Fruit fly (Drosophila melanogaster) whole organism, embryonic: ENCODE data around the gene siz.
A peak's percentile ranks its signal among the peaks of the same experiment; 100 is the strongest.

Source experiments
- Atf6 ChIP-seq: fragments of 200-800 bp; sonication (Bioruptor generic); IDR thresholded peaks from 2 replicates; pipeline ENCODE4 v1.3.6; 2022; ENCODE audit warnings: missing biosample characterization, missing genetic modification characterization
- Blimp-1 ChIP-seq: fragments of 200-800 bp; sonication (Bioruptor generic); optimal IDR thresholded peaks from 3 replicates; lab custom pipeline; 2018; ENCODE audit warnings: missing biosample characterization, missing genetic modification characterization, mild to moderate bottlenecking, moderate library complexity, missing genetic modification reagents
- Bteb2 ChIP-seq: fragments of 200-800 bp; sonication (Bioruptor generic); optimal IDR thresholded peaks from 2 replicates; lab custom pipeline; 2016; ENCODE audit warnings: missing biosample characterization, missing genetic modification characterization
- CG10209 ChIP-seq: fragments of 200-800 bp; sonication (Bioruptor generic); optimal IDR thresholded peaks from 3 replicates; lab custom pipeline; 2017; ENCODE audit warnings: missing biosample characterization, mild to moderate bottlenecking, missing genetic modification characterization, missing genetic modification reagents
- CG11723 ChIP-seq: fragments of 200-800 bp; sonication (Bioruptor generic); optimal IDR thresholded peaks from 2 replicates; lab custom pipeline; 2017; ENCODE audit warnings: missing biosample characterization, mild to moderate bottlenecking, missing genetic modification characterization
- CG12299 ChIP-seq: fragments of 200-800 bp; sonication (Bioruptor generic); optimal IDR thresholded peaks from 2 replicates; lab custom pipeline; 2018; ENCODE audit warnings: missing biosample characterization, mild to moderate bottlenecking, missing genetic modification characterization
- CG12391 ChIP-seq: fragments of 200-800 bp; sonication (Bioruptor generic); optimal IDR thresholded peaks from 3 replicates; lab custom pipeline; 2018; ENCODE audit warnings: missing biosample characterization, mild to moderate bottlenecking, missing genetic modification characterization, moderate library complexity
- CG12942 ChIP-seq: fragments of 200-800 bp; sonication (Bioruptor generic); optimal IDR thresholded peaks from 3 replicates; lab custom pipeline; 2016; ENCODE audit warnings: missing biosample characterization, missing genetic modification characterization
- CG13287 ChIP-seq: fragments of 200-800 bp; sonication (Bioruptor generic); IDR thresholded peaks from 2 replicates; pipeline ENCODE4 v1.3.6; 2022; ENCODE audit warnings: missing biosample characterization, missing genetic modification characterization; ENCODE audit not compliant: partially characterized antibody
- CG14860 ChIP-seq: fragments of 200-800 bp; sonication (Bioruptor generic); IDR thresholded peaks from 3 replicates; pipeline ENCODE4 v1.3.6; 2022; ENCODE audit warnings: missing biosample characterization, missing genetic modification characterization; ENCODE audit not compliant: partially characterized antibody
- CG17186 ChIP-seq: fragments of 200-800 bp; sonication (Bioruptor generic); optimal IDR thresholded peaks from 3 replicates; lab custom pipeline; 2017; ENCODE audit warnings: missing biosample characterization, missing genetic modification reagents, missing genetic modification characterization
- CG17385 ChIP-seq: fragments of 200-800 bp; sonication (Bioruptor generic); optimal IDR thresholded peaks from 3 replicates; lab custom pipeline; 2018; ENCODE audit warnings: missing biosample characterization, mild to moderate bottlenecking, missing genetic modification characterization
- CG17568 ChIP-seq: fragments of 200-800 bp; sonication (Bioruptor generic); optimal IDR thresholded peaks from 2 replicates; lab custom pipeline; 2018; ENCODE audit warnings: missing biosample characterization, mild to moderate bottlenecking, missing genetic modification characterization, moderate library complexity
- CG17912 ChIP-seq: fragments of 200-800 bp; sonication (Bioruptor generic); optimal IDR thresholded peaks from 2 replicates; lab custom pipeline; 2018; ENCODE audit warnings: missing biosample characterization, mild to moderate bottlenecking, missing genetic modification characterization
- CG2120 ChIP-seq: fragments of 200-800 bp; sonication (Bioruptor generic); optimal IDR thresholded peaks from 3 replicates; lab custom pipeline; 2016; ENCODE audit warnings: missing biosample characterization, missing genetic modification characterization
- CG2678 ChIP-seq: fragments of 200-800 bp; sonication (Bioruptor generic); optimal IDR thresholded peaks from 3 replicates; lab custom pipeline; 2019; ENCODE audit warnings: missing biosample characterization, mild to moderate bottlenecking, missing genetic modification characterization, moderate library complexity
- CG30020 ChIP-seq: fragments of 200-800 bp; optimal IDR thresholded peaks from 2 replicates; lab custom pipeline; 2019; ENCODE audit warnings: missing biosample characterization, mild to moderate bottlenecking, missing genetic modification characterization, moderate library complexity
- CG4360 ChIP-seq: fragments of 200-800 bp; sonication (Bioruptor generic); IDR thresholded peaks from 2 replicates; pipeline ENCODE4 v1.3.6; 2022; ENCODE audit warnings: missing biosample characterization, missing genetic modification characterization
- CG4424 ChIP-seq: fragments of 200-800 bp; sonication (Bioruptor generic); optimal IDR thresholded peaks from 3 replicates; lab custom pipeline; 2016; ENCODE audit warnings: missing biosample characterization, missing genetic modification characterization
- CG5953 ChIP-seq: fragments of 200-800 bp; sonication (Bioruptor generic); IDR thresholded peaks from 2 replicates; pipeline ENCODE4 v1.3.6; 2022; ENCODE audit warnings: missing biosample characterization, missing genetic modification characterization
- CG6813 ChIP-seq: fragments of 200-800 bp; sonication (Bioruptor generic); optimal IDR thresholded peaks from 2 replicates; lab custom pipeline; 2017; ENCODE audit warnings: missing biosample characterization, missing genetic modification characterization, mild to moderate bottlenecking, moderate library complexity, missing genetic modification reagents
- CG8089 ChIP-seq: fragments of 200-800 bp; sonication (Bioruptor generic); optimal IDR thresholded peaks from 3 replicates; lab custom pipeline; 2016; ENCODE audit warnings: missing biosample characterization, missing genetic modification characterization
- Doc2 ChIP-seq: fragments of 200-800 bp; sonication (Bioruptor generic); IDR thresholded peaks from 2 replicates; pipeline ENCODE4 v1.3.6; 2022; ENCODE audit warnings: missing biosample characterization, missing genetic modification characterization
- ERR ChIP-seq: fragments of 200-800 bp; sonication (Bioruptor generic); optimal IDR thresholded peaks from 2 replicates; lab custom pipeline; 2016; ENCODE audit warnings: missing biosample characterization, missing genetic modification characterization
- Ets97D ChIP-seq: fragments of 200-800 bp; sonication (Bioruptor generic); optimal IDR thresholded peaks from 3 replicates; lab custom pipeline; 2016; ENCODE audit warnings: missing biosample characterization, missing genetic modification characterization
- Gug ChIP-seq: fragments of 200-800 bp; sonication (Bioruptor generic); IDR thresholded peaks from 4 replicates; pipeline ENCODE4 v1.3.6; 2022; ENCODE audit warnings: missing biosample characterization, missing genetic modification characterization
- Mad ChIP-seq: fragments of 200-800 bp; sonication (Bioruptor generic); optimal IDR thresholded peaks from 2 replicates; lab custom pipeline; 2016; ENCODE audit warnings: missing biosample characterization, missing genetic modification characterization
- Med ChIP-seq: fragments of 200-800 bp; sonication (Bioruptor generic); peaks from one replicate; lab custom pipeline; 2016; ENCODE audit warnings: missing biosample characterization, missing genetic modification characterization, mild to moderate bottlenecking, inconsistent platforms, moderate library complexity
- Nf-YB ChIP-seq: fragments of 200-800 bp; sonication (Bioruptor generic); optimal IDR thresholded peaks from 3 replicates; lab custom pipeline; 2019; ENCODE audit warnings: missing biosample characterization, mild to moderate bottlenecking, missing genetic modification characterization, moderate library complexity
- Nf-YC ChIP-seq: fragments of 200-800 bp; optimal IDR thresholded peaks from 3 replicates; lab custom pipeline; 2019; ENCODE audit warnings: missing biosample characterization, mild to moderate bottlenecking, missing genetic modification characterization, moderate library complexity
- PHDP ChIP-seq: fragments of 200-800 bp; sonication (Bioruptor generic); optimal IDR thresholded peaks from 3 replicates; lab custom pipeline; 2018; ENCODE audit warnings: missing biosample characterization, mild to moderate bottlenecking, missing genetic modification characterization, moderate library complexity
- Six4 ChIP-seq: fragments of 200-800 bp; sonication (Bioruptor generic); optimal IDR thresholded peaks from 2 replicates; lab custom pipeline; 2016; ENCODE audit warnings: missing biosample characterization, missing genetic modification characterization
- Tbp ChIP-seq: fragments of >200 bp; optimal IDR thresholded peaks from 2 replicates; lab custom pipeline; 2018; ENCODE audit warnings: missing biosample characterization, missing genetic modification characterization
- bigmax ChIP-seq: fragments of 200-800 bp; sonication (Bioruptor generic); optimal IDR thresholded peaks from 2 replicates; lab custom pipeline; 2018; ENCODE audit warnings: missing biosample characterization, mild to moderate bottlenecking, missing genetic modification characterization
- bowl ChIP-seq: fragments of 200-800 bp; sonication (Bioruptor generic); IDR thresholded peaks from 2 replicates; pipeline ENCODE4 v1.3.6; 2022; ENCODE audit warnings: missing biosample characterization, missing genetic modification characterization
- cas ChIP-seq: fragments of 200-800 bp; sonication (Bioruptor generic); IDR thresholded peaks from 2 replicates; pipeline ENCODE4 v1.3.6; 2022; ENCODE audit warnings: missing biosample characterization, missing genetic modification characterization
- crc ChIP-seq: fragments of 200-800 bp; sonication (Bioruptor generic); optimal IDR thresholded peaks from 2 replicates; lab custom pipeline; 2016; ENCODE audit warnings: missing biosample characterization, missing genetic modification characterization
- dati ChIP-seq: fragments of 200-800 bp; sonication (Bioruptor generic); IDR thresholded peaks from 2 replicates; pipeline ENCODE4 v1.3.6; 2022; ENCODE audit warnings: missing biosample characterization, missing genetic modification characterization
- exex ChIP-seq: fragments of 200-800 bp; sonication (Bioruptor generic); optimal IDR thresholded peaks from 4 replicates; lab custom pipeline; 2018; ENCODE audit warnings: missing biosample characterization, mild to moderate bottlenecking, missing genetic modification characterization, moderate library complexity
- fd3F ChIP-seq: fragments of 200-800 bp; sonication (Bioruptor generic); optimal IDR thresholded peaks from 2 replicates; lab custom pipeline; 2018; ENCODE audit warnings: missing biosample characterization, mild to moderate bottlenecking, missing genetic modification characterization, moderate library complexity
- gsb-n ChIP-seq: fragments of 200-800 bp; sonication (Bioruptor generic); optimal IDR thresholded peaks from 3 replicates; lab custom pipeline; 2018; ENCODE audit warnings: missing biosample characterization, mild to moderate bottlenecking, missing genetic modification characterization
- hb ChIP-seq: fragments of 200-800 bp; sonication (Bioruptor generic); IDR thresholded peaks from 3 replicates; pipeline ENCODE4 v1.3.6; 2022; ENCODE audit warnings: missing biosample characterization, missing genetic modification characterization; ENCODE audit not compliant: partially characterized antibody
- lbe ChIP-seq: fragments of 200-800 bp; sonication (Bioruptor generic); optimal IDR thresholded peaks from 2 replicates; lab custom pipeline; 2016; ENCODE audit warnings: missing biosample characterization, mild to moderate bottlenecking, missing genetic modification characterization
- lilli ChIP-seq: fragments of 200-800 bp; sonication (Bioruptor generic); optimal IDR thresholded peaks from 3 replicates; lab custom pipeline; 2016; ENCODE audit warnings: missing biosample characterization, missing genetic modification characterization
- lmd ChIP-seq: fragments of 200-800 bp; sonication (Bioruptor generic); IDR thresholded peaks from 2 replicates; pipeline ENCODE4 v1.3.6; 2022; ENCODE audit warnings: missing biosample characterization, missing genetic modification characterization
- odd ChIP-seq: fragments of 200-800 bp; sonication (Bioruptor generic); optimal IDR thresholded peaks from 2 replicates; lab custom pipeline; 2017; ENCODE audit warnings: missing biosample characterization, mild to moderate bottlenecking, missing genetic modification characterization
- pnt ChIP-seq: fragments of 200-800 bp; sonication (Bioruptor generic); optimal IDR thresholded peaks from 3 replicates; lab custom pipeline; 2016; ENCODE audit warnings: missing biosample characterization, missing genetic modification characterization
- schlank ChIP-seq: fragments of 200-800 bp; sonication (Bioruptor generic); optimal IDR thresholded peaks from 2 replicates; lab custom pipeline; 2018; ENCODE audit warnings: missing biosample characterization, mild to moderate bottlenecking, missing genetic modification characterization
- sens-2 ChIP-seq: fragments of 200-800 bp; sonication (Bioruptor generic); IDR thresholded peaks from 2 replicates; pipeline ENCODE4 v1.3.6; 2022; ENCODE audit warnings: missing biosample characterization, missing genetic modification characterization
- unpg ChIP-seq: fragments of 200-800 bp; sonication (Bioruptor generic); optimal IDR thresholded peaks from 3 replicates; lab custom pipeline; 2018; ENCODE audit warnings: missing biosample characterization, mild to moderate bottlenecking, missing genetic modification characterization, moderate library complexity

The siz gene

DNA sequence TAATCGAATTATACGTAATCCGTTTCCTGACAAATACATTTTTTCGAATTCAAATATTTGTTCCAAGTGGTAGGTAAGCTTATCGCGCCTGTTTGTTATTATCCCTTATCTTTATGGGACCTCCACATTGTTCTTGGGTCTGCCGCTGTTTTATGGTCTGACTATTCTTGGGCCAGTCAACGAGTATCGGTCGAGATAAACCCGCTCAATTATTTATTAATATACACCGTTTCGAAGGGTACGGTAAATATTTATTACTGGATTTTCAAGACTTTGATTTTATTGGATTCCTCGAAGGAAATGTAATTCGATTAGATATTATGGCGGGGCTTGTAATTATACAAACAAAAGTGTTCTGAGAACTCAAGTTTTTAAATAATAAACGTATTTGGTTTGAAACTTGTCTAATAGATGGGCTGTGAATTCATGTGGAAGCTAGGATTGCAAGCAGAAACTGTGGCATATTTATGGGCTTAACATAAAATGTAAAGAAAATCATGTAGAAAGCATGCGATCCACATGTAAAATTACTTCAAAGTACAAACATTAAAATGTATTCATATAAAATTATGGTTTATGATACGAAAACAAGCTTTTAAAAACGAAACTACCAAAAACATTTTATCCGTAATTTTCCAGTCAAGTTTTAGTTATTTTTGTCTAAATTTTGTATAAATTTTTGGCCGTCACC lies 31.0 kb downstream of the siz start, which contains the start of gene CG43072 (continued):
- TF ChIP-seq ERR (GFP tag; lab: Kevin White, UChicago) (no peak), Doc2 (GFP tag; lab: Robert Waterston, UW) (no peak), CG12942 (no peak), bowl (GFP tag; lab: Robert Waterston, UW) (no peak; the same call in 1 of the 2 replicates), hb (GFP tag; lab: Robert Waterston, UW) (no peak), CG14860 (GFP tag; lab: Robert Waterston, UW) (no peak), CG17568 (GFP tag; lab: Kevin White, UChicago) (peak; percentile 80), Tbp (no peak), CG2678 (tag; lab: Kevin White, UChicago) (peak; percentile 59), Bteb2 (GFP tag; lab: Kevin White, UChicago) (no peak), CG5953 (GFP tag; lab: Robert Waterston, UW) (no peak), exex (tag; lab: Kevin White, UChicago) (peak; percentile 97), PHDP (tag; lab: Kevin White, UChicago) (peak; percentile 70), sens-2 (peak; percentile 64; the same call in 1 of the 2 replicates), Six4 (GFP tag; lab: Kevin White, UChicago) (no peak), lilli (GFP tag; lab: Kevin White, UChicago) (peak; percentile 9), CG17912 (peak; percentile 44), Mad (no peak), CG12391 (tag; lab: Kevin White, UChicago) (no peak), unpg (GFP tag; lab: Kevin White, UChicago) (peak; percentile 49), CG11723 (GFP tag; lab: Kevin White, UChicago) (no peak), CG30020 (tag; lab: Kevin White, UChicago) (no peak), CG2120 (GFP tag; lab: Kevin White, UChicago) (no peak), CG17186 (GFP tag; lab: Kevin White, UChicago) (no peak), CG4424 (GFP tag; lab: Kevin White, UChicago) (no peak), Ets97D (GFP tag; lab: Kevin White, UChicago) (no peak), cas (GFP tag; lab: Robert Waterston, UW) (no peak), schlank (tag; lab: Kevin White, UChicago) (no peak), Atf6 (GFP tag; lab: Robert Waterston, UW) (peak; percentile 43; the same call in 1 of the 2 replicates), CG13287 (GFP tag; lab: Robert Waterston, UW) (peak; percentile 26; the same call in 1 of the 2 replicates), CG12299 (tag; lab: Kevin White, UChicago) (peak; percentile 49), Blimp-1 (GFP tag; lab: Kevin White, UChicago) (no peak), bigmax (GFP tag; lab: Kevin White, UChicago) (no peak), CG10209 (GFP tag; lab: Kevin White, UChicago) (no peak), fd3F (GFP tag; lab: Kevin White, UChicago) (no peak), dati (no peak), CG8089 (GFP tag; lab: Kevin White, UChicago) (no peak), pnt (no peak), CG17385 (GFP tag; lab: Kevin White, UChicago) (peak; percentile 45), CG6813 (peak; percentile 66), Nf-YB (GFP tag; lab: Kevin White, UChicago) (peak; percentile 26), lmd (GFP tag; lab: Robert Waterston, UW) (no peak), CG4360 (GFP tag; lab: Robert Waterston, UW) (no peak), Med (GFP tag; lab: Kevin White, UChicago) (peak; percentile 70), Nf-YC (tag; lab: Kevin White, UChicago) (peak; percentile 39), odd (no peak), crc (GFP tag; lab: Kevin White, UChicago) (no peak), Gug (no peak), gsb-n (no peak), lbe (GFP tag; lab: Kevin White, UChicago) (peak; percentile 56)
